Worm (Caenorhabditis elegans) whole organism, midembryonic: ENCODE results near the gene cyn-7.

Experiments used
- flt-1 ChIP-seq: fragments of 200-800 bp; sonication (Bioruptor generic); IDR thresholded peaks from 2 replicates; pipeline ENCODE4 v1.3.6; 2022; ENCODE audit warnings: missing genetic modification characterization, missing compliant biosample characterization
- klf-2 ChIP-seq: fragments of 200-800 bp; sonication (Bioruptor generic); conservative IDR thresholded peaks from 2 replicates; pipeline ENCODE4 v1.3.6; 2022; ENCODE audit warnings: missing genetic modification reagents, missing genetic modification characterization, missing compliant biosample characterization
- med-1 ChIP-seq: sonication (generic microtip); optimal IDR thresholded peaks from 2 replicates; lab custom pipeline; 2017; ENCODE audit warnings: missing genetic modification characterization, mild to moderate bottlenecking, missing compliant biosample characterization, antibody characterized with exemption, missing genetic modification reagents; ENCODE audit not compliant: insufficient read depth
- tab-1 ChIP-seq: fragments of 200-800 bp; sonication (Bioruptor generic); IDR thresholded peaks from 2 replicates; pipeline ENCODE4 v1.3.6; 2022; ENCODE audit warnings: missing genetic modification characterization, missing compliant biosample characterization
- ztf-23 ChIP-seq: fragments of 200-800 bp; sonication (Bioruptor generic); IDR thresholded peaks from 2 replicates; pipeline ENCODE4 v1.3.6; 2022; ENCODE audit warnings: missing genetic modification reagents, missing genetic modification characterization, missing compliant biosample characterization
- ztf-29 ChIP-seq: fragments of 200-800 bp; sonication (Bioruptor generic); IDR thresholded peaks from 2 replicates; pipeline ENCODE4 v1.3.6; 2022; ENCODE audit warnings: missing genetic modification reagents, missing genetic modification characterization, missing compliant biosample characterization

- no peak for TF ChIP-seq tab-1 (GFP tag; lab: Robert Waterston, UW)
- TF ChIP-seq med-1, result no peak
- no peak for TF ChIP-seq klf-2 (GFP tag; lab: Robert Waterston, UW)
- no peak for TF ChIP-seq flt-1 (GFP tag; lab: Robert Waterston, UW)
- TF ChIP-seq ztf-23 (GFP tag; lab: Robert Waterston, UW), result no peak
- TF ChIP-seq ztf-29 (GFP tag; lab: Robert Waterston, UW), result no peak
Measured at ce11 chrV:15143285-15143684, 43.9 kb downstream of the cyn-7 start, which contains the start of gene K08F9.1.
